Fruit fly (Drosophila melanogaster) whole organism, embryonic: Measurements from ENCODE around the gene Mink.

Experiments used
- Bgb ChIP-seq: fragments of 200-800 bp; sonication (Bioruptor generic); IDR thresholded peaks from 2 replicates; pipeline ENCODE4 v1.3.6; 2022; ENCODE audit warnings: missing biosample characterization, missing genetic modification characterization; ENCODE audit not compliant: partially characterized antibody
- Blimp-1 ChIP-seq: fragments of 200-800 bp; sonication (Bioruptor generic); optimal IDR thresholded peaks from 3 replicates; lab custom pipeline; 2018; ENCODE audit warnings: missing biosample characterization, missing genetic modification characterization, mild to moderate bottlenecking, moderate library complexity, missing genetic modification reagents
- CG10274 ChIP-seq: fragments of 200-800 bp; sonication (Bioruptor generic); optimal IDR thresholded peaks from 3 replicates; lab custom pipeline; 2017; ENCODE audit warnings: missing biosample characterization, mild to moderate bottlenecking, missing genetic modification characterization
- CG11085 ChIP-seq: fragments of 200-800 bp; sonication (Bioruptor generic); IDR thresholded peaks from 2 replicates; pipeline ENCODE4 v1.3.6; 2022; ENCODE audit warnings: missing biosample characterization, missing genetic modification characterization
- CG11723 ChIP-seq: fragments of 200-800 bp; sonication (Bioruptor generic); optimal IDR thresholded peaks from 2 replicates; lab custom pipeline; 2017; ENCODE audit warnings: missing biosample characterization, mild to moderate bottlenecking, missing genetic modification characterization
- CG13123 ChIP-seq: fragments of 200-800 bp; sonication (Bioruptor generic); optimal IDR thresholded peaks from 2 replicates; lab custom pipeline; 2016; ENCODE audit warnings: missing biosample characterization, missing genetic modification characterization
- CG13894 ChIP-seq: fragments of 200-800 bp; sonication (Bioruptor generic); optimal IDR thresholded peaks from 3 replicates; lab custom pipeline; 2018; ENCODE audit warnings: missing biosample characterization, mild to moderate bottlenecking, missing genetic modification characterization, moderate library complexity
- CG17385 ChIP-seq: fragments of 200-800 bp; sonication (Bioruptor generic); optimal IDR thresholded peaks from 3 replicates; lab custom pipeline; 2018; ENCODE audit warnings: missing biosample characterization, mild to moderate bottlenecking, missing genetic modification characterization
- CG2712 ChIP-seq: fragments of 200-800 bp; optimal IDR thresholded peaks from 3 replicates; lab custom pipeline; 2019; ENCODE audit warnings: missing biosample characterization, mild to moderate bottlenecking, missing genetic modification characterization, moderate library complexity
- CG3281 ChIP-seq: fragments of 200-800 bp; sonication (Bioruptor generic); optimal IDR thresholded peaks from 3 replicates; lab custom pipeline; 2017; ENCODE audit warnings: missing biosample characterization, mild to moderate bottlenecking, missing genetic modification characterization
- CG42726 ChIP-seq: fragments of 200-800 bp; sonication (Bioruptor generic); IDR thresholded peaks from 2 replicates; pipeline ENCODE4 v1.3.6; 2022; ENCODE audit warnings: missing biosample characterization, missing genetic modification characterization; ENCODE audit not compliant: partially characterized antibody
- CG4328 ChIP-seq: fragments of 200-800 bp; sonication (Bioruptor generic); optimal IDR thresholded peaks from 3 replicates; lab custom pipeline; 2017; ENCODE audit warnings: missing biosample characterization, missing genetic modification reagents, missing genetic modification characterization
- CG4404 ChIP-seq: fragments of 200-800 bp; sonication (Bioruptor generic); IDR thresholded peaks from 2 replicates; pipeline ENCODE4 v1.3.6; 2022; ENCODE audit warnings: missing biosample characterization, missing genetic modification characterization
- CG4854 ChIP-seq: fragments of 200-800 bp; sonication (Bioruptor generic); optimal IDR thresholded peaks from 2 replicates; lab custom pipeline; 2016; ENCODE audit warnings: missing biosample characterization, missing genetic modification characterization, inconsistent platforms
- CG5180 ChIP-seq: fragments of 200-800 bp; sonication (Bioruptor generic); optimal IDR thresholded peaks from 3 replicates; lab custom pipeline; 2017; ENCODE audit warnings: missing biosample characterization, missing genetic modification characterization, mild to moderate bottlenecking, moderate library complexity, missing genetic modification reagents
- CG7963 ChIP-seq: fragments of 200-800 bp; sonication (Bioruptor generic); IDR thresholded peaks from 3 replicates; pipeline ENCODE4 v1.3.6; 2022; ENCODE audit warnings: missing biosample characterization, missing genetic modification characterization; ENCODE audit not compliant: partially characterized antibody
- CG8765 ChIP-seq: fragments of 200-800 bp; sonication (Bioruptor generic); IDR thresholded peaks from 2 replicates; pipeline ENCODE4 v1.3.6; 2022; ENCODE audit warnings: missing biosample characterization, missing genetic modification characterization
- D19A ChIP-seq: fragments of 200-800 bp; optimal IDR thresholded peaks from 3 replicates; lab custom pipeline; 2019; ENCODE audit warnings: missing biosample characterization, mild to moderate bottlenecking, missing genetic modification characterization, moderate library complexity
- Dip2 ChIP-seq: fragments of 200-800 bp; sonication (Bioruptor generic); IDR thresholded peaks from 2 replicates; pipeline ENCODE4 v1.3.6; 2022; ENCODE audit warnings: missing biosample characterization, missing genetic modification characterization
- Ets65A ChIP-seq: fragments of 200-800 bp; sonication (Bioruptor generic); peaks from one replicate; lab custom pipeline; 2016; ENCODE audit warnings: missing biosample characterization, missing genetic modification characterization
- Fer1 ChIP-seq: fragments of 200-800 bp; sonication (Bioruptor generic); optimal IDR thresholded peaks from 2 replicates; lab custom pipeline; 2017; ENCODE audit warnings: missing biosample characterization, mild to moderate bottlenecking, missing genetic modification characterization
- Hsf ChIP-seq: fragments of 200-800 bp; sonication (Bioruptor generic); optimal IDR thresholded peaks from 3 replicates; lab custom pipeline; 2016; ENCODE audit warnings: missing biosample characterization, missing genetic modification characterization
- Neu2 ChIP-seq: fragments of 200-800 bp; sonication (Bioruptor generic); optimal IDR thresholded peaks from 3 replicates; lab custom pipeline; 2016; ENCODE audit warnings: missing biosample characterization, missing genetic modification characterization, borderline replicate concordance
- Nf-YB ChIP-seq: fragments of 200-800 bp; sonication (Bioruptor generic); optimal IDR thresholded peaks from 3 replicates; lab custom pipeline; 2019; ENCODE audit warnings: missing biosample characterization, mild to moderate bottlenecking, missing genetic modification characterization, moderate library complexity
- Ravus ChIP-seq: fragments of 200-800 bp; sonication (Bioruptor generic); IDR thresholded peaks from 2 replicates; pipeline ENCODE4 v1.3.6; 2022; ENCODE audit warnings: missing biosample characterization, missing genetic modification characterization
- ash1 ChIP-seq: fragments of 200-800 bp; sonication (Bioruptor generic); optimal IDR thresholded peaks from 2 replicates; lab custom pipeline; 2018; ENCODE audit warnings: missing biosample characterization, mild to moderate bottlenecking, missing genetic modification characterization
- bsh ChIP-seq, 2 experiments: fragments of 200-800 bp; sonication (Bioruptor generic); optimal IDR thresholded peaks; 2 replicates each; lab custom pipeline; 2017 to 2018; ENCODE audit warnings: mild to moderate bottlenecking in 2 of 2, missing biosample characterization in 2 of 2, missing genetic modification characterization in 2 of 2, moderate library complexity in 1 of 2
- cwo ChIP-seq: fragments of 200-800 bp; sonication (Bioruptor generic); optimal IDR thresholded peaks from 3 replicates; lab custom pipeline; 2017; ENCODE audit warnings: missing biosample characterization, missing genetic modification characterization, mild to moderate bottlenecking, moderate library complexity, missing genetic modification reagents
- dan ChIP-seq: fragments of 200-800 bp; sonication (Bioruptor generic); IDR thresholded peaks from 2 replicates; pipeline ENCODE4 v1.3.6; 2022; ENCODE audit warnings: missing biosample characterization, missing genetic modification characterization
- onecut ChIP-seq: fragments of 200-800 bp; sonication (Bioruptor generic); IDR thresholded peaks from 2 replicates; pipeline ENCODE4 v1.3.6; 2022; ENCODE audit warnings: missing biosample characterization, missing genetic modification characterization
- phol ChIP-seq: fragments of 200-800 bp; sonication (Bioruptor generic); optimal IDR thresholded peaks from 3 replicates; lab custom pipeline; 2018; ENCODE audit warnings: missing biosample characterization, mild to moderate bottlenecking, missing genetic modification characterization, moderate library complexity
- tap ChIP-seq: fragments of 200-800 bp; optimal IDR thresholded peaks from 3 replicates; lab custom pipeline; 2019; ENCODE audit warnings: missing biosample characterization, mild to moderate bottlenecking, missing genetic modification characterization, moderate library complexity
- tgo ChIP-seq: fragments of 200-800 bp; sonication (Bioruptor generic); IDR thresholded peaks from 3 replicates; pipeline ENCODE4 v1.3.6; 2022; ENCODE audit warnings: missing biosample characterization, missing genetic modification characterization

Gene Mink

dm6 chr3R:24966578-24966977 lies 44.3 kb downstream of the Mink start:
- peak; percentile 12 for TF ChIP-seq D19A (tag; lab: Kevin White, UChicago)
- no peak for TF ChIP-seq onecut (GFP tag; lab: Robert Waterston, UW)

- TF ChIP-seq Blimp-1 (peak; percentile 96), CG8765 (GFP tag; lab: Robert Waterston, UW) (no peak)
These were observed 45.7 kb downstream of the Mink start for dm6 chr3R:24968015-24968414.

DNA sequence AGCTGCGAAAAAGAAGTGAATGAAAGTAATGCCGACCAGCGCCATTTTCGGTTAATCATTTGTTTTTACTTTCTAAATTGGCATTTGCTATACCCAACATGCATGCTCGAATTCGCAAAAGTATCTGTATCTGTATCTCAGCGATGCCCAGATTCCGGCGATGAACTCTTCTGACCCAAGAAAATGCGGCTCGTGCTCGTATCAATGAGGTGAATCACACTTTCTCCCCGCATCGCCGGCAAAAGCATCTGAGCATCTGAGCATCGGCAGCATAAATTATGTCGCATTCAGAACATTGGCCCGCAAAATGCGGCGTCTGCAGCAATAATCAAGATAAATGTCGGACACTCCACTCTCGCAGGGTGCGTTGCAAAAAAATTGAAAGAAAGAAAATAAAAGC lies 46.6 kb downstream of the Mink start:
- TF ChIP-seq Neu2 (GFP tag; lab: Kevin White, UChicago) (no peak), CG11723 (GFP tag; lab: Kevin White, UChicago) (no peak), cwo (no peak), CG11085 (GFP tag; lab: Robert Waterston, UW) (no peak), CG13894 (tag; lab: Kevin White, UChicago) (no peak), CG4328 (GFP tag; lab: Kevin White, UChicago) (no peak), CG4404 (GFP tag; lab: Robert Waterston, UW) (no peak), CG4854 (no peak), CG17385 (GFP tag; lab: Kevin White, UChicago) (no peak), CG42726 (GFP tag; lab: Robert Waterston, UW) (no peak), Bgb (GFP tag; lab: Robert Waterston, UW) (no peak), CG7963 (no peak), CG3281 (GFP tag; lab: Kevin White, UChicago) (no peak), CG13123 (GFP tag; lab: Kevin White, UChicago) (no peak)

dm6 chr3R:24970323-24971067 lies 48.2 kb downstream of the Mink start:
- TF ChIP-seq dan (GFP tag; lab: Robert Waterston, UW) (no peak), Ets65A (GFP tag; lab: Kevin White, UChicago) (peak; percentile 73), ash1 (GFP tag; lab: Kevin White, UChicago) (no peak), CG2712 (no peak), Nf-YB (GFP tag; lab: Kevin White, UChicago) (no peak), Hsf (GFP tag; lab: Kevin White, UChicago) (no peak), tap (no peak), bsh (GFP tag; optimal IDR thresholded peaks at IDR 0.05; lab: Kevin White, UChicago) (peak in 1 of 2 experiments; percentile 56), Dip2 (GFP tag; lab: Robert Waterston, UW) (no peak), tgo (no peak), Ravus (GFP tag; lab: Robert Waterston, UW) (no peak), Fer1 (no peak), CG5180 (GFP tag; lab: Kevin White, UChicago) (no peak), CG10274 (GFP tag; lab: Kevin White, UChicago) (no peak), phol (tag; lab: Kevin White, UChicago) (no peak)
